Worm (Caenorhabditis elegans): ENCODE measurements around the gene F16G10.8.

DNA sequence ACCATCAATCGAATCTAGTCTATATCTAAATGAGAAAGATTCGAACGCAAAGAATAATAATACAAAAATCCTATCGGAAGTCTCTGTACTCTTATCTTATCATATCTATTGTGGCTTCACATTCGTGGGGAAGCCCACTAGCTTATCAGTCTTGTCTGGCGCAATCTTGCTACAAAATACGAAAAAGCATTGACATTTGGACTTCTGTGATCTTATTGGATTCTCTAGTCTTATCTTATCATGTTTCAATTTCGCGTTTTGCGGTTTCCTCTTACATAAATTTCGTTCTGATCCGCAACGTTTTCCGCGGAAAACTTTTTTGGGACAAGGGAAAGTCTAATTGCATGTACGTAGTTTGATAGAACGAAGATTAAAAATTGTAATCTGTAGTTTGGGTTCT, 16.6 kb upstream of the F16G10.8 start:
- TF ChIP-seq rnt-1 (tag; optimal IDR thresholded peaks at IDR 0.05) (no peak), ztf-4 (tag; optimal IDR thresholded peaks at IDR 0.05) (no peak), efl-3 (GFP tag; optimal IDR thresholded peaks at IDR 0.05) (no peak), nhr-77 (tag; optimal IDR thresholded peaks at IDR 0.05) (no peak), nhr-76 (tag; optimal IDR thresholded peaks at IDR 0.05) (no peak), lin-39 (tag; optimal IDR thresholded peaks at IDR 0.05) (no peak), mef-2 (tag; optimal IDR thresholded peaks at IDR 0.05) (no peak), hpl-2 (GFP tag; optimal IDR thresholded peaks at IDR 0.05) (no peak), tbx-2 (tag; optimal IDR thresholded peaks at IDR 0.05) (no peak), unc-62 (GFP tag; optimal IDR thresholded peaks at IDR 0.05) (no peak), ceh-8 (GFP tag; optimal IDR thresholded peaks at IDR 0.05) (no peak), fkh-10 (GFP tag; optimal IDR thresholded peaks at IDR 0.05) (no peak), ztf-11 (tag; optimal IDR thresholded peaks at IDR 0.05) (no peak), isw-1 (GFP tag; IDR thresholded peaks at IDR 0.05) (no peak)

Measured in whole organism, L1 larva.